Fruit fly (Drosophila melanogaster): ENCODE data around the gene CG6661.
A peak's percentile ranks its signal among the peaks of the same experiment; 100 is the strongest.

Gene CG6661

dm6 chr3L:14031171-14032126 is 3.1 kb upstream of the CG6661 start, which contains the start of the genes CG6650 and endos (continued):
- TF ChIP-seq YL-1 (GFP tag; optimal IDR thresholded peaks at IDR 0.05) (peak; percentile 13), CG10209 (GFP tag; optimal IDR thresholded peaks at IDR 0.05) (no peak), Hr3 (GFP tag; optimal IDR thresholded peaks at IDR 0.05) (peak; percentile 8), nmo (GFP tag; optimal IDR thresholded peaks at IDR 0.05) (peak; percentile 58), CG6254 (GFP tag; optimal IDR thresholded peaks at IDR 0.05) (peak; percentile 63), CG42726 (GFP tag; IDR thresholded peaks at IDR 0.05; ENCODE audit: partially characterized antibody) (no peak), cg (GFP tag; optimal IDR thresholded peaks at IDR 0.05) (peak; percentile 69), Aef1 (GFP tag; IDR thresholded peaks at IDR 0.05) (0 out of 3 replicates have a peak, but pooled peaks have one; percentile 18), HLH4C (GFP tag; IDR thresholded peaks at IDR 0.05; ENCODE audit: partially characterized antibody) (peak; percentile 87), dpn (GFP tag; optimal IDR thresholded peaks at IDR 0.05) (peak in 1 of 2 experiments; percentile 14), pnt (GFP tag; optimal IDR thresholded peaks at IDR 0.05) (no peak), CG8388 (GFP tag; optimal IDR thresholded peaks at IDR 0.05) (peak; percentile 79), CG9817 (tag; optimal IDR thresholded peaks at IDR 0.05) (peak; percentile 48), stwl (tag; optimal IDR thresholded peaks at IDR 0.05) (peak; percentile 74), Doc3 (GFP tag; IDR thresholded peaks at IDR 0.05; ENCODE audit: partially characterized antibody) (peak; percentile 65; the same call in 2 of the 3 replicates), lilli (GFP tag; optimal IDR thresholded peaks at IDR 0.05) (peak; percentile 9), bbx (GFP tag; IDR thresholded peaks at IDR 0.05; ENCODE audit: partially characterized antibody) (peak; percentile 71), pan (optimal IDR thresholded peaks at IDR 0.05) (no peak), pan (GFP tag; optimal IDR thresholded peaks at IDR 0.05 in 1 of 2, IDR thresholded peaks at IDR 0.05 in 1 of 2) (no peak), Ptx1 (GFP tag; IDR thresholded peaks at IDR 0.05) (0 out of 2 replicates have a peak, but pooled peaks have one; percentile 36), CG33557 (GFP tag; optimal IDR thresholded peaks at IDR 0.05) (no peak), dysf (GFP tag; IDR thresholded peaks at IDR 0.05) (peak; percentile 28; the same call in 1 of the 3 replicates), insv (GFP tag; optimal IDR thresholded peaks at IDR 0.05) (peak; percentile 46 to 96), phol (tag; optimal IDR thresholded peaks at IDR 0.05) (peak; percentile 64), pzg (GFP tag; optimal IDR thresholded peaks at IDR 0.05) (peak; percentile 70), Elba2 (GFP tag; optimal IDR thresholded peaks at IDR 0.05) (peak; percentile 59), vfl (GFP tag; optimal IDR thresholded peaks at IDR 0.05) (no peak), grau (tag; optimal IDR thresholded peaks at IDR 0.05) (peak; percentile 45), CG30403 (GFP tag; optimal IDR thresholded peaks at IDR 0.05) (peak; percentile 39), ERR (GFP tag; optimal IDR thresholded peaks at IDR 0.05) (no peak), CG1603 (tag; optimal IDR thresholded peaks at IDR 0.05) (peak; percentile 63), sima (GFP tag; optimal IDR thresholded peaks at IDR 0.05) (no peak), CG10267 (tag; optimal IDR thresholded peaks at IDR 0.05) (peak; percentile 86), CG34422 (GFP tag; IDR thresholded peaks at IDR 0.05) (0 out of 3 replicates have a peak, but pooled peaks have one; percentile 30), CG31365 (tag; optimal IDR thresholded peaks at IDR 0.05) (no peak), Hand (GFP tag; optimal IDR thresholded peaks at IDR 0.05) (peak; percentile 50), ssp (GFP tag; IDR thresholded peaks at IDR 0.05) (0 out of 2 replicates have a peak, but pooled peaks have one; percentile 24), repo (GFP tag; optimal IDR thresholded peaks at IDR 0.05) (no peak), CG12942 (GFP tag; optimal IDR thresholded peaks at IDR 0.05) (peak; percentile 27), CG12299 (tag; optimal IDR thresholded peaks at IDR 0.05) (peak; percentile 2), CG14441 (GFP tag; IDR thresholded peaks at IDR 0.05) (0 out of 2 replicates have a peak, but pooled peaks have one; percentile 28), ind (GFP tag; optimal IDR thresholded peaks at IDR 0.05) (peak; percentile 50), jigr1 (GFP tag; IDR thresholded peaks at IDR 0.05) (peak; percentile 56; the same call in 1 of the 3 replicates), CG6689 (GFP tag; IDR thresholded peaks at IDR 0.05) (0 out of 2 replicates have a peak, but pooled peaks have one; percentile 17), Dek (tag; optimal IDR thresholded peaks at IDR 0.05) (peak; percentile 49), Neu2 (GFP tag; optimal IDR thresholded peaks at IDR 0.05; ENCODE audit: borderline replicate concordance) (peak; percentile 17), CG9932 (GFP tag; IDR thresholded peaks at IDR 0.05) (peak; percentile 58)
